Fruit fly (Drosophila melanogaster) S2 (cell line): Measurements from ENCODE around the gene Ltn1.

Experiments
- CG8478 ChIP-seq: fragments of >200 bp; optimal IDR thresholded peaks from 2 replicates; lab custom pipeline; 2018
- CTCF ChIP-seq, 2 experiments: fragments of >200 bp; optimal IDR thresholded peaks; 2 replicates each; lab custom pipeline; 2018

Ltn1 gene

DNA sequence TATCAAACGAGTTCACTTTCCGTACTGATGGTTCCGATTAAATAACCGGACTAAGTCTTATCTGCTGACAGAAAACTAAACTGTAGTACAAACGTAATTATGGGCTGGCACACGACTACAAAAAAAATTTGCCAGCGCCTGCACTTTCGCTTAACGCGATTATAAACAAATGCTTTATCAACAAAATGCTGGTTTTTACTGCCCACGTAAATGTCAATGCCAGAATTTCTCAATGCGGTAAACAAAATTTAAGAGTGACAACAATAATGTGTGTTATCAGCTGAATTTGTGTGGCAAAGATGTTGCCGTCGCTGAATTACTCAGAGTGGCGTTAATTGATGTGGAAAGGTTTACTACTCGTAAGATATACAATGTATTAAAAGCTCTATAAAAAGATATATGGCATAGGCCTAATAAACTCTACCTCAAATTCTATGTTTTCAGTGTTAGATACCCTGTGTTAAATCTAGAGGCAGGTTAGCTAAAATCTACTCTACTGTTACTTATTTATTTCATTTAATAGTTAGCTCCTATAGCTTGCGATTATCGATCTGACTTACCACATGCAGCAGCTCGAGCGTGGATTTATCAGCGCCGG is 56.0 kb downstream of the Ltn1 start:
- TF ChIP-seq CTCF (optimal IDR thresholded peaks at IDR 0.05; lab: Kevin White, UChicago) (no peak), CG8478 (lab: Kevin White, UChicago) (no peak)

DNA sequence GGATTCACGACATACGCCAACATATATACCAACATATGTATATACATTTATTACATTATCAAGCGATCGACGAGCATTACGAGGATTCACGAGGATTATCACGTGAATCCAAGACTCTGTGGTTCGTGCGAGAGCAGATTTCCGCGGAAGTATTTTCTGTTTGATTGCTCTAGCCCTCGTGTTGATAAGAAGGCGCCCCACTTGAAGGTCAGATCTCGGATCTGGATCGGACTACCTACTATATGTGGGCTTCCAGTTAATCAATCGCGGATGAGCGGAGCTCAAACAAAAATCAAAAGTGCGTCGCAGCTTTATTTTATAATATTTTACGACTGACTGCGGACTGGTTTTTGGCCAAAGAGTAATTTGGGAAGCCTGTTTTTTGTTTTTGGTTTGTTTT is 57.1 kb downstream of the Ltn1 start:
- TF ChIP-seq CTCF (optimal IDR thresholded peaks at IDR 0.05; lab: Kevin White, UChicago) (no peak), CG8478 (lab: Kevin White, UChicago) (no peak)
